Fruit fly (Drosophila melanogaster) whole organism, embryonic: ENCODE measurements around the gene Sgp.
A peak's percentile ranks its signal among the peaks of the same experiment; 100 is the strongest.

ENCODE experiments used
- Abd-B ChIP-seq: fragments of 200-800 bp; sonication (Bioruptor generic); optimal IDR thresholded peaks from 2 replicates; lab custom pipeline; 2018; ENCODE audit warnings: missing biosample characterization, mild to moderate bottlenecking, missing genetic modification characterization, moderate library complexity
- Awh ChIP-seq: fragments of 200-800 bp; sonication (Bioruptor generic); IDR thresholded peaks from 2 replicates; pipeline ENCODE4, ENCODE4 v1.3.6; 2022; ENCODE audit warnings: missing biosample characterization, missing genetic modification characterization
- CG1024 ChIP-seq: fragments of 200-800 bp; sonication (Bioruptor generic); IDR thresholded peaks from 2 replicates; pipeline ENCODE4 v1.3.6; 2022; ENCODE audit warnings: missing biosample characterization, missing genetic modification characterization
- CG10462 ChIP-seq: fragments of 200-800 bp; sonication (Bioruptor generic); optimal IDR thresholded peaks from 2 replicates; lab custom pipeline; 2016; ENCODE audit warnings: missing biosample characterization, missing genetic modification characterization
- CG15479 ChIP-seq: fragments of 200-800 bp; sonication (Bioruptor generic); optimal IDR thresholded peaks from 3 replicates; lab custom pipeline; 2019; ENCODE audit warnings: missing biosample characterization, mild to moderate bottlenecking, missing genetic modification characterization, moderate library complexity
- CG18262 ChIP-seq: fragments of 200-800 bp; optimal IDR thresholded peaks from 3 replicates; lab custom pipeline; 2019; ENCODE audit warnings: missing biosample characterization, mild to moderate bottlenecking, missing genetic modification characterization, moderate library complexity
- CG2199 ChIP-seq: fragments of 200-800 bp; sonication (Bioruptor generic); IDR thresholded peaks from 3 replicates; pipeline ENCODE4 v1.3.6; 2022; ENCODE audit warnings: missing biosample characterization, missing genetic modification characterization
- CG2712 ChIP-seq: fragments of 200-800 bp; optimal IDR thresholded peaks from 3 replicates; lab custom pipeline; 2019; ENCODE audit warnings: missing biosample characterization, mild to moderate bottlenecking, missing genetic modification characterization, moderate library complexity
- CG30403 ChIP-seq: fragments of 200-800 bp; sonication (Bioruptor generic); optimal IDR thresholded peaks from 3 replicates; lab custom pipeline; 2016; ENCODE audit warnings: missing biosample characterization, missing genetic modification characterization
- CG32767 ChIP-seq: fragments of 200-800 bp; sonication (Bioruptor generic); IDR thresholded peaks from 2 replicates; pipeline ENCODE4 v1.3.6; 2022; ENCODE audit warnings: missing biosample characterization, missing genetic modification characterization
- CG33213 ChIP-seq: fragments of 200-800 bp; sonication (Bioruptor generic); optimal IDR thresholded peaks from 3 replicates; lab custom pipeline; 2016; ENCODE audit warnings: missing biosample characterization, missing genetic modification characterization
- CG6175 ChIP-seq: fragments of 200-800 bp; sonication (Bioruptor generic); IDR thresholded peaks from 3 replicates; pipeline ENCODE4 v1.3.6; 2022; ENCODE audit warnings: missing biosample characterization, missing genetic modification characterization
- CG9797 ChIP-seq: fragments of 200-800 bp; sonication (Bioruptor generic); optimal IDR thresholded peaks from 3 replicates; lab custom pipeline; 2018; ENCODE audit warnings: missing biosample characterization, mild to moderate bottlenecking, missing genetic modification characterization
- CkIIα-i1 ChIP-seq: fragments of 200-800 bp; sonication (Bioruptor generic); IDR thresholded peaks from 2 replicates; pipeline ENCODE4 v1.3.6; 2022; ENCODE audit warnings: missing biosample characterization, missing genetic modification characterization
- CrebB ChIP-seq: fragments of 200-800 bp; sonication (Bioruptor generic); optimal IDR thresholded peaks from 3 replicates; lab custom pipeline; 2018; ENCODE audit warnings: missing biosample characterization, mild to moderate bottlenecking, missing genetic modification characterization
- Dad ChIP-seq: fragments of 200-800 bp; sonication (Bioruptor generic); optimal IDR thresholded peaks from 3 replicates; lab custom pipeline; 2016; ENCODE audit warnings: missing biosample characterization, missing genetic modification characterization
- Deaf1 ChIP-seq: fragments of 200-800 bp; optimal IDR thresholded peaks from 3 replicates; lab custom pipeline; 2019; ENCODE audit warnings: missing biosample characterization, mild to moderate bottlenecking, missing genetic modification characterization, moderate library complexity
- Drgx ChIP-seq: fragments of 200-800 bp; sonication (Bioruptor generic); IDR thresholded peaks from 2 replicates; pipeline ENCODE4 v1.3.6; 2022; ENCODE audit warnings: missing biosample characterization, missing genetic modification characterization
- Max ChIP-seq: fragments of 200-800 bp; sonication (Bioruptor generic); optimal IDR thresholded peaks from 2 replicates; lab custom pipeline; 2016; ENCODE audit warnings: missing biosample characterization, mild to moderate bottlenecking, missing genetic modification characterization
- Opbp ChIP-seq: fragments of 200-800 bp; sonication (Bioruptor generic); IDR thresholded peaks from 3 replicates; pipeline ENCODE4 v1.3.6; 2022; ENCODE audit warnings: missing biosample characterization, missing genetic modification characterization; ENCODE audit not compliant: partially characterized antibody
- PHDP ChIP-seq: fragments of 200-800 bp; sonication (Bioruptor generic); optimal IDR thresholded peaks from 3 replicates; lab custom pipeline; 2018; ENCODE audit warnings: missing biosample characterization, mild to moderate bottlenecking, missing genetic modification characterization, moderate library complexity
- Rfx ChIP-seq: fragments of 200-800 bp; sonication (Bioruptor generic); IDR thresholded peaks from 2 replicates; pipeline ENCODE4 v1.3.6; 2022; ENCODE audit warnings: missing biosample characterization, missing genetic modification characterization
- Rx ChIP-seq: fragments of 200-800 bp; sonication (Bioruptor generic); IDR thresholded peaks from 2 replicates; pipeline ENCODE4 v1.3.6; 2022; ENCODE audit warnings: missing biosample characterization, missing genetic modification characterization
- Sry-β ChIP-seq: fragments of 200-800 bp; sonication (Bioruptor generic); optimal IDR thresholded peaks from 2 replicates; lab custom pipeline; 2018; ENCODE audit warnings: missing biosample characterization, mild to moderate bottlenecking, missing genetic modification characterization, moderate library complexity
- Sry-δ ChIP-seq: fragments of 200-800 bp; sonication (Bioruptor generic); optimal IDR thresholded peaks from 2 replicates; lab custom pipeline; 2016; ENCODE audit warnings: missing biosample characterization, missing genetic modification characterization
- Ssrp ChIP-seq: fragments of 200-800 bp; sonication (Bioruptor generic); optimal IDR thresholded peaks from 2 replicates; lab custom pipeline; 2018; ENCODE audit warnings: missing biosample characterization, mild to moderate bottlenecking, missing genetic modification characterization, moderate library complexity
- Taf1 ChIP-seq: fragments of 200-800 bp; sonication (Bioruptor generic); IDR thresholded peaks from 2 replicates; pipeline ENCODE4 v1.3.6; 2022; ENCODE audit warnings: missing biosample characterization, missing genetic modification characterization
- bowl ChIP-seq: fragments of 200-800 bp; sonication (Bioruptor generic); IDR thresholded peaks from 2 replicates; pipeline ENCODE4 v1.3.6; 2022; ENCODE audit warnings: missing biosample characterization, missing genetic modification characterization
- bsh ChIP-seq, 2 experiments: fragments of 200-800 bp; sonication (Bioruptor generic); optimal IDR thresholded peaks; 2 replicates each; lab custom pipeline; 2017 to 2018; ENCODE audit warnings: mild to moderate bottlenecking in 2 of 2, missing biosample characterization in 2 of 2, missing genetic modification characterization in 2 of 2, moderate library complexity in 1 of 2
- cad ChIP-seq: fragments of >200 bp; optimal IDR thresholded peaks from 2 replicates; lab custom pipeline; 2017; ENCODE audit warnings: missing biosample characterization, missing genetic modification characterization
- corto ChIP-seq: fragments of 200-800 bp; sonication (Bioruptor generic); optimal IDR thresholded peaks from 2 replicates; lab custom pipeline; 2016; ENCODE audit warnings: missing biosample characterization, mild to moderate bottlenecking, missing genetic modification characterization, moderate library complexity
- cwo ChIP-seq: fragments of 200-800 bp; sonication (Bioruptor generic); optimal IDR thresholded peaks from 3 replicates; lab custom pipeline; 2017; ENCODE audit warnings: missing biosample characterization, missing genetic modification characterization, mild to moderate bottlenecking, moderate library complexity, missing genetic modification reagents
- en ChIP-seq: fragments of 200-800 bp; sonication (Bioruptor generic); optimal IDR thresholded peaks from 2 replicates; lab custom pipeline; 2016; ENCODE audit warnings: missing biosample characterization, missing genetic modification characterization
- fd3F ChIP-seq: fragments of 200-800 bp; sonication (Bioruptor generic); optimal IDR thresholded peaks from 2 replicates; lab custom pipeline; 2018; ENCODE audit warnings: missing biosample characterization, mild to moderate bottlenecking, missing genetic modification characterization, moderate library complexity
- ftz-f1 ChIP-seq: fragments of 200-800 bp; sonication (Bioruptor generic); optimal IDR thresholded peaks from 2 replicates; lab custom pipeline; 2016; ENCODE audit warnings: missing biosample characterization, missing genetic modification characterization
- ham ChIP-seq: fragments of 200-800 bp; sonication (Bioruptor generic); IDR thresholded peaks from 2 replicates; pipeline ENCODE4 v1.3.6; 2022; ENCODE audit warnings: missing biosample characterization, missing genetic modification characterization
- inv ChIP-seq: fragments of 200-800 bp; sonication (Bioruptor generic); IDR thresholded peaks from 2 replicates; pipeline ENCODE4 v1.3.6; 2022; ENCODE audit warnings: missing biosample characterization, missing genetic modification characterization; ENCODE audit not compliant: partially characterized antibody
- jumu ChIP-seq: fragments of 200-800 bp; sonication (Bioruptor generic); optimal IDR thresholded peaks from 3 replicates; lab custom pipeline; 2016; ENCODE audit warnings: missing biosample characterization, missing genetic modification characterization
- lab ChIP-seq: fragments of 200-800 bp; sonication (Bioruptor generic); optimal IDR thresholded peaks from 3 replicates; lab custom pipeline; 2017; ENCODE audit warnings: missing biosample characterization, missing genetic modification characterization, mild to moderate bottlenecking, moderate library complexity, missing genetic modification reagents
- lilli ChIP-seq: fragments of 200-800 bp; sonication (Bioruptor generic); optimal IDR thresholded peaks from 3 replicates; lab custom pipeline; 2016; ENCODE audit warnings: missing biosample characterization, missing genetic modification characterization
- mam ChIP-seq: fragments of 200-800 bp; sonication (Bioruptor generic); optimal IDR thresholded peaks from 3 replicates; lab custom pipeline; 2016; ENCODE audit warnings: missing biosample characterization, missing genetic modification characterization
- nau ChIP-seq: fragments of 200-800 bp; sonication (Bioruptor generic); optimal IDR thresholded peaks from 3 replicates; lab custom pipeline; 2017; ENCODE audit warnings: missing biosample characterization, mild to moderate bottlenecking, missing genetic modification characterization, missing genetic modification reagents
- onecut ChIP-seq: fragments of 200-800 bp; sonication (Bioruptor generic); IDR thresholded peaks from 2 replicates; pipeline ENCODE4 v1.3.6; 2022; ENCODE audit warnings: missing biosample characterization, missing genetic modification characterization
- rib ChIP-seq: fragments of 200-800 bp; sonication (Bioruptor generic); IDR thresholded peaks from 2 replicates; pipeline ENCODE4 v1.3.6; 2022; ENCODE audit warnings: missing biosample characterization, missing genetic modification characterization
- run ChIP-seq: fragments of 200-800 bp; sonication (Bioruptor generic); optimal IDR thresholded peaks from 3 replicates; lab custom pipeline; 2018; ENCODE audit warnings: missing biosample characterization, mild to moderate bottlenecking, missing genetic modification characterization
- scrt ChIP-seq: fragments of 200-800 bp; sonication (Bioruptor generic); optimal IDR thresholded peaks from 2 replicates; lab custom pipeline; 2018; ENCODE audit warnings: missing biosample characterization, mild to moderate bottlenecking, missing genetic modification characterization, moderate library complexity
- sd ChIP-seq: fragments of 200-800 bp; sonication (Bioruptor generic); optimal IDR thresholded peaks from 3 replicates; lab custom pipeline; 2018; ENCODE audit warnings: missing biosample characterization, mild to moderate bottlenecking, missing genetic modification characterization, moderate library complexity
- toy ChIP-seq: fragments of 200-800 bp; sonication (Bioruptor generic); IDR thresholded peaks from 2 replicates; pipeline ENCODE4 v1.3.6; 2022; ENCODE audit warnings: missing biosample characterization, missing genetic modification characterization
- unpg ChIP-seq: fragments of 200-800 bp; sonication (Bioruptor generic); optimal IDR thresholded peaks from 3 replicates; lab custom pipeline; 2018; ENCODE audit warnings: missing biosample characterization, mild to moderate bottlenecking, missing genetic modification characterization, moderate library complexity
- vnd ChIP-seq: fragments of 200-800 bp; sonication (Bioruptor generic); IDR thresholded peaks from 3 replicates; pipeline ENCODE4 v1.3.6; 2022; ENCODE audit warnings: missing biosample characterization, missing genetic modification characterization; ENCODE audit not compliant: partially characterized antibody

Gene Sgp

dm6 chr2L:8478911-8479706 lies 40.4 kb upstream of the Sgp start (continued):
- peak; percentile 54 for TF ChIP-seq corto (GFP tag; lab: Kevin White, UChicago)
- no peak for TF ChIP-seq Ssrp (tag; lab: Kevin White, UChicago)
- no peak for TF ChIP-seq CG18262 (tag; lab: Kevin White, UChicago)
- no peak for TF ChIP-seq Sry-δ (GFP tag; lab: Kevin White, UChicago)
- no peak for TF ChIP-seq Max (GFP tag; lab: Kevin White, UChicago)
- peak; percentile 18 for TF ChIP-seq CG15479
- no peak for TF ChIP-seq Abd-B (GFP tag; lab: Kevin White, UChicago)
- no peak for TF ChIP-seq CG6175 (GFP tag; lab: Robert Waterston, UW)
- TF ChIP-seq toy (GFP tag; lab: Robert Waterston, UW): no peak
- TF ChIP-seq Rfx: no peak
- no peak for TF ChIP-seq CG30403
- no peak for TF ChIP-seq lilli (GFP tag; lab: Kevin White, UChicago)
- no peak for TF ChIP-seq inv (GFP tag; lab: Robert Waterston, UW)
- TF ChIP-seq bowl (GFP tag; lab: Robert Waterston, UW): no peak
- no peak for TF ChIP-seq cwo (GFP tag; lab: Kevin White, UChicago)
- TF ChIP-seq fd3F (GFP tag; lab: Kevin White, UChicago): no peak
- no peak for TF ChIP-seq run (tag; lab: Kevin White, UChicago)
- TF ChIP-seq jumu (GFP tag; lab: Kevin White, UChicago): no peak
- no peak for TF ChIP-seq CrebB (tag; lab: Kevin White, UChicago)
- TF ChIP-seq CG33213 (GFP tag; lab: Kevin White, UChicago): no peak
- TF ChIP-seq CG1024 (GFP tag; lab: Robert Waterston, UW): no peak
- no peak for TF ChIP-seq CG2712 (tag; lab: Kevin White, UChicago)
- no peak for TF ChIP-seq mam
- TF ChIP-seq vnd (GFP tag; lab: Robert Waterston, UW): no peak
- TF ChIP-seq Dad (GFP tag; lab: Kevin White, UChicago): no peak
- TF ChIP-seq cad (GFP tag; lab: Kevin White, UChicago): no peak
- TF ChIP-seq CkIIα-i1 (GFP tag; lab: Robert Waterston, UW): no peak
- TF ChIP-seq rib: no peak
- TF ChIP-seq Sry-β (GFP tag; lab: Kevin White, UChicago): no peak
- 0 out of 2 replicates have a peak, but pooled peaks have one; percentile 10 for TF ChIP-seq Awh
- no peak for TF ChIP-seq Opbp (GFP tag; lab: Robert Waterston, UW)
- TF ChIP-seq nau: no peak
- TF ChIP-seq Rx (GFP tag; lab: Robert Waterston, UW): no peak
- peak in 1 of 2 experiments; percentile 96 for TF ChIP-seq bsh (GFP tag; optimal IDR thresholded peaks at IDR 0.05; lab: Kevin White, UChicago)
- no peak for TF ChIP-seq Taf1 (GFP tag; lab: Robert Waterston, UW)
- TF ChIP-seq onecut (GFP tag; lab: Robert Waterston, UW): no peak
- TF ChIP-seq CG2199 (GFP tag; lab: Robert Waterston, UW): peak; percentile 72; the same call in 1 of the 3 replicates
- no peak for TF ChIP-seq unpg (GFP tag; lab: Kevin White, UChicago)
- no peak for TF ChIP-seq scrt (GFP tag; lab: Kevin White, UChicago)
- TF ChIP-seq en (GFP tag; lab: Kevin White, UChicago): no peak
- TF ChIP-seq CG32767 (GFP tag; lab: Robert Waterston, UW): 0 out of 2 replicates have a peak, but pooled peaks have one; percentile 36
- no peak for TF ChIP-seq lab (GFP tag; lab: Kevin White, UChicago)
- TF ChIP-seq Deaf1 (tag; lab: Kevin White, UChicago): peak; percentile 60
- TF ChIP-seq sd (tag; lab: Kevin White, UChicago): no peak
- peak; percentile 66 for TF ChIP-seq Drgx (GFP tag; lab: Robert Waterston, UW)
- no peak for TF ChIP-seq CG10462 (GFP tag; lab: Kevin White, UChicago)
- TF ChIP-seq CG9797 (GFP tag; lab: Kevin White, UChicago): no peak
- TF ChIP-seq PHDP: no peak
- TF ChIP-seq ham (GFP tag; lab: Robert Waterston, UW): no peak
- no peak for TF ChIP-seq ftz-f1 (GFP tag; lab: Kevin White, UChicago)
